Worm (Caenorhabditis elegans): ENCODE results near the gene C05C12.4.

The C05C12.4 gene

DNA sequence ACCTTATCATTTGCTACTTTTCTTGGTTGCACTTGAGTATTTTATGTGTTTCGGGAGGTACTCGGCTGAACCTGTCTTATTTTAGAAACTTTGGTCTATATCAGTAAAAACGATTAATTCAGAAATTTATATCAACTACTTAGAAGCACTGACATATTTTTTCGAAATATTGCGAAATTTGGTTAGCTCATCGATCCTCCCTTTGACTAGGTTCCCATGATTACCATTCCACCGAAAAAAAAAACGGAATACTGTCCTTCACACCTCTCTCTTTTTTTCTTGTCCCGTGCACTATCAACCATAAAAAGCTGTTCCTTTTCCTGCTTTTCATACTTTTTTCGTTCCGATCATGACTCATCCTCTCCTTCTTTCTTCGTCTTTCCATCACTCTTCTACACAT is 37.4 kb upstream of the C05C12.4 start:
- TF ChIP-seq nhr-28 (tag; optimal IDR thresholded peaks at IDR 0.05): no peak
- no peak for TF ChIP-seq ces-1 (GFP tag; optimal IDR thresholded peaks at IDR 0.05)
- no peak for TF ChIP-seq mef-2 (tag; optimal IDR thresholded peaks at IDR 0.05)
- no peak for TF ChIP-seq unc-62 (GFP tag; optimal IDR thresholded peaks at IDR 0.05)
- TF ChIP-seq unc-30 (tag; optimal IDR thresholded peaks at IDR 0.05): no peak
- no peak for TF ChIP-seq hpl-2 (GFP tag; optimal IDR thresholded peaks at IDR 0.05)
- no peak for TF ChIP-seq fkh-10 (GFP tag; optimal IDR thresholded peaks at IDR 0.05)
- TF ChIP-seq mab-9 (GFP tag; IDR thresholded peaks at IDR 0.05): no peak
- no peak for TF ChIP-seq isw-1 (GFP tag; IDR thresholded peaks at IDR 0.05)
- no peak for TF ChIP-seq F16B12.6 (tag; optimal IDR thresholded peaks at IDR 0.05)

DNA sequence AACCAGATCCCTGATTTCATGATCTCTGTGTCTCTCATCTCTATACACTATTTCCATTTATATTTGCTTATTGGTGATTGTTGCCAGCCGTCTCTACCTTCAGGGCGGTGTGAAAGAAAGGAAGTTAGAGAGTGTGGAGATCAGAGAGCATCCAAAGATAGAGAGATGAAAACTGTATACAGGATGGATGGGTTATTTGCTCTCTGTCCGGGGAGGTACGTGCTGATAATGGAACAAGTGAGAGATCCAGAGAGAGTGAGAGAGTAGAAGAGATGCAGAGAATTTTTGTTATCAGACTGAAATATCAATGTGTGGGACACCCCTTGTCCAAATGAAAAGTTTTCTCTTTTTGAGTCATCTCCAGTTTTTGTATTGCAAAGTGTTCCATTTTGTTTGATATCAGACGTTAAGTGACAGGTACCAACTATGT is 36.2 kb upstream of the C05C12.4 start:
- TF ChIP-seq elt-2 (tag; optimal IDR thresholded peaks at IDR 0.05) (peak; percentile 85), pqm-1 (tag; optimal IDR thresholded peaks at IDR 0.05) (peak; percentile 28), nhr-20 (tag; optimal IDR thresholded peaks at IDR 0.05) (peak; percentile 37), nhr-76 (tag; optimal IDR thresholded peaks at IDR 0.05) (no peak), mab-9 (GFP tag; IDR thresholded peaks at IDR 0.05) (no peak), sup-37 (GFP tag; optimal IDR thresholded peaks at IDR 0.05) (peak; percentile 6), jun-1 (tag; optimal IDR thresholded peaks at IDR 0.05) (peak; percentile 46), C34B4.2 (tag; optimal IDR thresholded peaks at IDR 0.05) (no peak), nhr-90 (tag; optimal IDR thresholded peaks at IDR 0.05; ENCODE audit: poor library complexity) (peak; percentile 50), tbx-2 (tag; optimal IDR thresholded peaks at IDR 0.05) (peak; percentile 63), nhr-77 (tag; optimal IDR thresholded peaks at IDR 0.05) (peak; percentile 76), lin-35 (GFP tag; optimal IDR thresholded peaks at IDR 0.05) (peak in 1 of 2 experiments; percentile 48), unc-62 (GFP tag; optimal IDR thresholded peaks at IDR 0.05) (no peak), ceh-82 (tag; optimal IDR thresholded peaks at IDR 0.05) (peak in 1 of 3 experiments; percentile 1), rnt-1 (tag; optimal IDR thresholded peaks at IDR 0.05) (no peak), mdl-1 (tag; optimal IDR thresholded peaks at IDR 0.05) (peak in 1 of 2 experiments; percentile 25), lsy-2 (tag; optimal IDR thresholded peaks at IDR 0.05) (peak in 1 of 2 experiments; percentile 20), C04F5.9 (tag; optimal IDR thresholded peaks at IDR 0.05) (no peak), fkh-10 (GFP tag; optimal IDR thresholded peaks at IDR 0.05) (no peak), efl-1 (optimal IDR thresholded peaks at IDR 0.05) (peak in 1 of 2 experiments; percentile 13), efl-1 (GFP tag; optimal IDR thresholded peaks at IDR 0.05 in 1 of 2) (peak in 1 of 2 experiments; percentile 89)

DNA sequence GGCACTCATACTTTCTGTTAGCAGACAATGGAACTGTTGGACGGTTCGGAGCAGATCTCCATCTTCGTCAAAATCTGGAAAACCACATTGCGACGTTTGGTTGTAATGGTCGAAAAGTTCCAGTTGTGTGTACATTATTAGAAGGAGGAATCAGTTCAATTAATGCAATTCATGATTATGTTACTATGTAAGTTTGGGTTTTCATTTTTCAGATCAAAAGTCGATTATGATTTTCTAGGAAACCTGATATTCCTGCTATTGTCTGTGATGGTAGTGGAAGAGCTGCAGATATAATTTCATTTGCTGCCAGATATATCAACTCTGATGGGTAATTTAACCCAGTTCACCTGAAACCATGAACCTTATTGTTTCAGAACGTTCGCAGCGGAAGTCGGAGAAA is 28.1 kb upstream of the C05C12.4 start:
- TF ChIP-seq zip-4 (GFP tag; optimal IDR thresholded peaks at IDR 0.05) (no peak), aly-2 (tag; optimal IDR thresholded peaks at IDR 0.05) (no peak), efl-1 (optimal IDR thresholded peaks at IDR 0.05) (no peak), efl-1 (GFP tag; optimal IDR thresholded peaks at IDR 0.05 in 1 of 2) (no peak), fkh-8 (tag; optimal IDR thresholded peaks at IDR 0.05) (no peak), ceh-90 (tag; optimal IDR thresholded peaks at IDR 0.05) (no peak), ceh-8 (GFP tag; optimal IDR thresholded peaks at IDR 0.05) (no peak)

DNA sequence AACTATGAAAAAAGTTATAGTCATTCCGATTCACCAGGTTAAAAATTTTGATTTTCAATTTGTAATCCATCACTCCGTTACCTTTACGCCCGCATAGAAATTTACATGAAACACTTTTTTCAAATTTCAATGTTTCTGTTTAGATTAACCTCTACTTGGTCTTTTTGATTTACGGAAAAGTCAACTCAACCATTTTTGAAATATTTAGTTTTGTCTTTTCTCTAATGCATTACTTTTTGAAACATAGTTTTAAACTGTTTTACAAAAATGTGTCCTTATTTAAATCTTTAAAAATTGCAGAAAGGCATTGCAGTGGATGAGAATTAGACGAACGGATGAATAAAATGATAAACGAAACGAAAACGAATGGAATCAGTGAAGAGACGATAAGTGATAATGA is 25.3 kb upstream of the C05C12.4 start, which contains the start of gene gtl-2:
Gene gtl-2, plus strand, starts transcription at position 301 of the 400 bp plus-strand sequence.
- TF ChIP-seq egl-13 (tag; optimal IDR thresholded peaks at IDR 0.05) (no peak), ceh-88 (GFP tag; IDR thresholded peaks at IDR 0.05) (no peak), ceh-8 (GFP tag; optimal IDR thresholded peaks at IDR 0.05) (no peak), nhr-19 (GFP tag; conservative IDR thresholded peaks at IDR 0.05) (no peak), nhr-12 (tag; optimal IDR thresholded peaks at IDR 0.05) (no peak), rnt-1 (tag; optimal IDR thresholded peaks at IDR 0.05) (no peak), aha-1 (tag; optimal IDR thresholded peaks at IDR 0.05) (no peak), fkh-4 (tag; optimal IDR thresholded peaks at IDR 0.05; ENCODE audit: borderline replicate concordance) (no peak), dpl-1 (GFP tag; optimal IDR thresholded peaks at IDR 0.05) (no peak), pqm-1 (tag; optimal IDR thresholded peaks at IDR 0.05) (no peak), efl-1 (optimal IDR thresholded peaks at IDR 0.05) (no peak), efl-1 (GFP tag; optimal IDR thresholded peaks at IDR 0.05 in 1 of 2) (no peak), lsy-2 (tag; optimal IDR thresholded peaks at IDR 0.05) (no peak), lin-15B (tag; optimal IDR thresholded peaks at IDR 0.05) (no peak), Y116A8C.19 (tag; optimal IDR thresholded peaks at IDR 0.05; ENCODE audit: borderline replicate concordance) (no peak), ztf-11 (tag; optimal IDR thresholded peaks at IDR 0.05) (no peak)

All from whole organism, L1 larva.